Worm (Caenorhabditis elegans) whole organism, mixed stage, embryonic: ENCODE measurements around the gene cnep-1.

Experiments used
- blmp-1 ChIP-seq: fragments of 150-350 bp; optimal IDR thresholded peaks from 2 replicates; lab custom pipeline; 2014; ENCODE audit warnings: missing biosample characterization, missing genetic modification characterization
- ceh-43 ChIP-seq: fragments of 200-800 bp; sonication (Bioruptor generic); optimal IDR thresholded peaks from 2 replicates; lab custom pipeline; 2018; ENCODE audit warnings: mild to moderate bottlenecking, missing genetic modification characterization, moderate library complexity, missing compliant biosample characterization
- nhr-12 ChIP-seq: fragments of 150-350 bp; optimal IDR thresholded peaks from 2 replicates; lab custom pipeline; 2014; ENCODE audit warnings: missing biosample characterization, missing genetic modification characterization
- nhr-237 ChIP-seq: fragments of 150-350 bp; optimal IDR thresholded peaks from 2 replicates; lab custom pipeline; 2014; ENCODE audit warnings: missing biosample characterization, missing genetic modification characterization
- nhr-28 ChIP-seq: fragments of 150-350 bp; optimal IDR thresholded peaks from 2 replicates; lab custom pipeline; 2014; ENCODE audit warnings: missing biosample characterization, missing genetic modification characterization
- snpc-4 ChIP-seq: fragments of 150-350 bp; optimal IDR thresholded peaks from 2 replicates; lab custom pipeline; 2014; ENCODE audit warnings: missing biosample characterization, missing genetic modification characterization
- sptf-1 ChIP-seq: sonication (generic microtip); optimal IDR thresholded peaks from 2 replicates; lab custom pipeline; 2017; ENCODE audit warnings: mild to moderate bottlenecking, missing genetic modification characterization, moderate library complexity, missing compliant biosample characterization
- unc-62 ChIP-seq: fragments of 150-350 bp; optimal IDR thresholded peaks from 2 replicates; lab custom pipeline; 2014; ENCODE audit warnings: missing biosample characterization, missing genetic modification reagents, missing genetic modification characterization

DNA sequence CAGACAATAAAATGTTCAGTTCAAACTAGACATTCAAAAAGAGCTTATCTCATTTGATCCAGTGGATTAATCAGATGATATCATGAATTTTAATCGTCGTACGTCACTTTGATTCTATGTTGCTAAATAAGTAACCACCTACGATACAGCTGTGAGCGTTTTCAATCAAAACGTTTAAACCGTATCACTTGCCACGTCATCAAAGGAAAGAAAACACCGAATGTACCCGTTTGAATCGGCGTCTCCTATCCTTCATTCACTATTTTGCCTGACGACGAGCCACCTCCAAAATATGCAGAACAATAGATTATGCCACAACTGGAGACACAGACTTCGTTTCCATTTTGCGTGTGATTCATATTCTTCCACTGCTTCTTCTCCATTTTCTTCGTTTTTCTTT, 35.7 kb downstream of the cnep-1 start:
- TF ChIP-seq sptf-1 (tag; lab: Kevin White, UChicago) = no peak
- no peak for TF ChIP-seq nhr-28
- no peak for TF ChIP-seq nhr-237 (tag; lab: Kevin White, UChicago)
- no peak for TF ChIP-seq unc-62
- no peak for TF ChIP-seq nhr-12 (tag; lab: Kevin White, UChicago)
- no peak for TF ChIP-seq blmp-1 (tag; lab: Kevin White, UChicago)
- no peak for TF ChIP-seq snpc-4 (tag; lab: Kevin White, UChicago)
- TF ChIP-seq ceh-43 (GFP tag; lab: Kevin White, UChicago) = no peak
